Worm (Caenorhabditis elegans): ENCODE measurements around the gene hlh-10.

DNA sequence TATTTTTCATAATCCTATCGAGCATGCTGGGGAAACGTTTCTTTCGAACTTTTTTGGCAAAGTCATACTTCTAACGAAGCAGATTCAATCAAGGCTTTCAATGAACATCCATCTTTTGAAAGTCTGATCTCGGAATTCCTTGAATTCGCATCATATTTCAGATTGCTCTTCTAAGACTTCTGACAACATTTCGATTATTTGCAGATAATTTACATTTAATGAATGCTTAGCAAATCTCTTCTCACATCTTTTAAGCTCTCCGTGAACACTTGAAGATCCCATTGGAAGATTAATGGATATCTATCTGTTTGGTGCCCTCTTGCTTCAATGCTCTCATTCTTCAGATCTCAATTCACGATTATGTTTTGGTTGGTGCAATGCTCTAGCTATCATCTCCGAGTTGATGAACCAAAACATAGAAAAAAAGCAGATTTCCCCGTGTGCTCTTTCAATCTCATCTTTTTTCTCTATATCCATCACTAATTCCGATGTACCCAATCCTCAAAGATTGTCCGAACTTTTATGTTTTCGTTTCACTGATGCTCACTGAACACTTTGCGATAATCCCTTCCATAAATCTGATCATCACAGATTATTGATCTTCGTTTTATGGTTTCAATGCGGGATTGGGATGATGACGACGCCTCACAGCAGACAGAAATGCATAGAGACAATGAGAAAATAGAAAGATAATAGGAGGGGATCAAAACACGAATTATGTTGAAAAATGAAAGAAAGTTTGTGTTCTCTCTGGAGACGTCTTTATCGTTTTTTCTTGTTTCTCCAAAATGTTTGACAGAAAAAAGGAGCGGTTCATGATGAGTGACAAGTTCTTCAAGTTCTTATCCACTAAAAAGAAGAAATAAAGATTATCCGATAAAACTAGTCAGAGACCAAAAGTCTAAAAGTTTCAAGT lies 7.6 kb downstream of the hlh-10 start:
- TF ChIP-seq fkh-10 (GFP tag; optimal IDR thresholded peaks at IDR 0.05) = no peak
- no peak for TF ChIP-seq ceh-48 (tag; optimal IDR thresholded peaks at IDR 0.05)
- no peak for TF ChIP-seq ceh-19 (GFP tag; optimal IDR thresholded peaks at IDR 0.05)
- no peak for TF ChIP-seq ceh-24 (tag; optimal IDR thresholded peaks at IDR 0.05)
